Worm (Caenorhabditis elegans) whole organism, young adult: ENCODE measurements around the gene Y38E10A.24.

Experiments
- B0035.1 ChIP-seq: sonication (generic microtip); optimal IDR thresholded peaks from 2 replicates; lab custom pipeline; 2016; ENCODE audit warnings: missing genetic modification characterization, mild to moderate bottlenecking, missing compliant biosample characterization, missing genotype, missing genetic modification reagents
- C06A6.2 ChIP-seq: fragments of 200-800 bp; sonication (Bioruptor generic); conservative IDR thresholded peaks from 2 replicates; pipeline ENCODE4 v1.3.6; 2022; ENCODE audit warnings: missing genetic modification characterization, missing compliant biosample characterization
- D2030.7 ChIP-seq: fragments of 200-800 bp; sonication (Bioruptor generic); IDR thresholded peaks from 2 replicates; pipeline ENCODE4 v1.3.6; 2022; ENCODE audit warnings: missing genetic modification reagents, missing genetic modification characterization, missing compliant biosample characterization
- F55B11.4 ChIP-seq: sonication (generic microtip); optimal IDR thresholded peaks from 2 replicates; lab custom pipeline; 2016; ENCODE audit warnings: missing compliant biosample characterization, missing genetic modification characterization, borderline replicate concordance; ENCODE audit not compliant: insufficient read depth
- F57A8.1 ChIP-seq: fragments of 200-800 bp; sonication (Bioruptor generic); optimal IDR thresholded peaks from 2 replicates; lab custom pipeline; 2018; ENCODE audit warnings: mild to moderate bottlenecking, missing genetic modification characterization, moderate library complexity, missing compliant biosample characterization
- Y56A3A.18 ChIP-seq: fragments of 200-800 bp; sonication (Bioruptor generic); IDR thresholded peaks from 2 replicates; pipeline ENCODE4 v1.3.6; 2022; ENCODE audit warnings: missing genetic modification reagents, missing genetic modification characterization, missing compliant biosample characterization
- aptf-2 ChIP-seq: fragments of 200-800 bp; sonication (Bioruptor generic); conservative IDR thresholded peaks from 2 replicates; pipeline ENCODE4 v1.3.6; 2022; ENCODE audit warnings: missing genetic modification reagents, missing genetic modification characterization, missing compliant biosample characterization
- aptf-3 ChIP-seq: fragments of 200-800 bp; sonication (Bioruptor generic); IDR thresholded peaks from 2 replicates; pipeline ENCODE4 v1.3.6; 2022; ENCODE audit warnings: missing genetic modification characterization, missing compliant biosample characterization
- attf-5 ChIP-seq: fragments of 200-800 bp; sonication (Bioruptor generic); optimal IDR thresholded peaks from 2 replicates; lab custom pipeline; 2018; ENCODE audit warnings: mild to moderate bottlenecking, missing genetic modification characterization, missing compliant biosample characterization
- attf-6 ChIP-seq: fragments of 200-800 bp; sonication (Bioruptor generic); IDR thresholded peaks from 2 replicates; pipeline ENCODE4 v1.3.6; 2022; ENCODE audit warnings: missing genetic modification reagents, missing genetic modification characterization, missing compliant biosample characterization
- bed-1 ChIP-seq: fragments of 200-800 bp; sonication (Bioruptor generic); IDR thresholded peaks from 2 replicates; pipeline ENCODE4 v1.3.6; 2022; ENCODE audit warnings: missing genetic modification reagents, missing genetic modification characterization, missing compliant biosample characterization
- ccch-3 ChIP-seq: fragments of 200-800 bp; sonication (Bioruptor generic); optimal IDR thresholded peaks from 2 replicates; lab custom pipeline; 2018; ENCODE audit warnings: mild to moderate bottlenecking, missing genetic modification characterization, missing compliant biosample characterization
- ceh-100 ChIP-seq: fragments of 200-800 bp; sonication (Bioruptor generic); IDR thresholded peaks from 2 replicates; pipeline ENCODE4 v1.3.6; 2022; ENCODE audit warnings: missing genetic modification reagents, missing genetic modification characterization, missing compliant biosample characterization
- ceh-91 ChIP-seq: fragments of 200-800 bp; sonication (Bioruptor generic); IDR thresholded peaks from 2 replicates; pipeline ENCODE4 v1.3.6; 2022; ENCODE audit warnings: missing genetic modification reagents, missing genetic modification characterization, missing compliant biosample characterization
- chd-7 ChIP-seq: sonication (generic microtip); optimal IDR thresholded peaks from 2 replicates; lab custom pipeline; 2016; ENCODE audit warnings: mild to moderate bottlenecking, missing genetic modification characterization, moderate library complexity, missing compliant biosample characterization
- dox-1 ChIP-seq: fragments of 200-800 bp; sonication (Bioruptor generic); IDR thresholded peaks from 2 replicates; pipeline ENCODE4 v1.3.6; 2022; ENCODE audit warnings: missing genetic modification reagents, missing genetic modification characterization, missing compliant biosample characterization
- efl-1 ChIP-seq: fragments of 150-350 bp; optimal IDR thresholded peaks from 2 replicates; lab custom pipeline; 2014; ENCODE audit warnings: missing biosample characterization, missing genetic modification reagents, missing genetic modification characterization
- egrh-3 ChIP-seq: fragments of 200-800 bp; sonication (Bioruptor generic); IDR thresholded peaks from 2 replicates; pipeline ENCODE4 v1.3.6; 2022; ENCODE audit warnings: missing genetic modification reagents, missing genetic modification characterization, missing compliant biosample characterization
- gei-17 ChIP-seq: fragments of 200-800 bp; sonication (Bioruptor generic); optimal IDR thresholded peaks from 2 replicates; lab custom pipeline; 2018; ENCODE audit warnings: mild to moderate bottlenecking, missing genetic modification characterization, missing compliant biosample characterization
- let-607 ChIP-seq, 2 experiments: fragments of 200-800 bp in 1 of 2; sonication (Bioruptor generic) in 1 of 2; sonication (generic microtip) in 1 of 2; optimal IDR thresholded peaks; 2 replicates each; lab custom pipeline; 2016 to 2018; ENCODE audit warnings: mild to moderate bottlenecking in 2 of 2, missing compliant biosample characterization in 2 of 2, missing genetic modification characterization in 2 of 2, moderate library complexity in 2 of 2, missing genotype in 1 of 2
- lin-26 ChIP-seq: fragments of 200-800 bp; sonication (Bioruptor generic); IDR thresholded peaks from 2 replicates; pipeline ENCODE4 v1.3.6; 2022; ENCODE audit warnings: missing genetic modification reagents, missing genetic modification characterization, missing compliant biosample characterization
- madf-6 ChIP-seq: fragments of 200-800 bp; sonication (Bioruptor generic); IDR thresholded peaks from 2 replicates; pipeline ENCODE4 v1.3.6; 2022; ENCODE audit warnings: missing genetic modification reagents, missing genetic modification characterization, missing compliant biosample characterization
- mcd-1 ChIP-seq: fragments of 200-800 bp; sonication (Bioruptor generic); IDR thresholded peaks from 2 replicates; pipeline ENCODE4 v1.3.6; 2022; ENCODE audit warnings: missing genetic modification reagents, missing genetic modification characterization, missing compliant biosample characterization
- nhr-90 ChIP-seq: sonication (generic microtip); optimal IDR thresholded peaks from 2 replicates; lab custom pipeline; 2016; ENCODE audit warnings: missing genotype, mild to moderate bottlenecking, missing genetic modification characterization, missing compliant biosample characterization
- pbrm-1 ChIP-seq: fragments of 200-800 bp; sonication (Bioruptor generic); IDR thresholded peaks from 2 replicates; pipeline ENCODE4 v1.3.6; 2022; ENCODE audit warnings: missing genetic modification reagents, missing genetic modification characterization, missing compliant biosample characterization
- rpc-1 ChIP-seq, 2 experiments: fragments of 150-350 bp in 1 of 2; sonication (generic microtip) in 1 of 2; optimal IDR thresholded peaks; 2 replicates each; lab custom pipeline; 2014 to 2018; ENCODE audit warnings: missing biosample characterization in 1 of 2, missing genetic modification characterization in 1 of 2, missing genetic modification reagents in 1 of 2, missing genotype in 1 of 2
- sdz-38 ChIP-seq: sonication (generic microtip); optimal IDR thresholded peaks from 2 replicates; lab custom pipeline; 2016; ENCODE audit warnings: missing genotype, missing genetic modification characterization, missing compliant biosample characterization
- snpc-1.1 ChIP-seq: sonication (generic microtip); optimal IDR thresholded peaks from 2 replicates; lab custom pipeline; 2017; ENCODE audit warnings: missing genetic modification characterization, mild to moderate bottlenecking, missing compliant biosample characterization, antibody characterized with exemption, moderate library complexity, missing genotype, missing genetic modification reagents; ENCODE audit not compliant: insufficient read depth
- tbp1 ChIP-seq: fragments of 200-800 bp; sonication (Bioruptor generic); optimal IDR thresholded peaks from 2 replicates; lab custom pipeline; 2018; ENCODE audit warnings: mild to moderate bottlenecking, missing genetic modification characterization, missing compliant biosample characterization
- zfh-2 ChIP-seq: fragments of 200-800 bp; sonication (Bioruptor generic); conservative IDR thresholded peaks from 2 replicates; pipeline ENCODE4 v1.3.6; 2022; ENCODE audit warnings: missing genetic modification reagents, missing genetic modification characterization, missing compliant biosample characterization
- ztf-22 ChIP-seq: fragments of 200-800 bp; sonication (Bioruptor generic); optimal IDR thresholded peaks from 2 replicates; lab custom pipeline; 2018; ENCODE audit warnings: mild to moderate bottlenecking, missing genetic modification characterization, moderate library complexity, missing compliant biosample characterization
- ztf-26 ChIP-seq: sonication (generic microtip); optimal IDR thresholded peaks from 2 replicates; lab custom pipeline; 2017; ENCODE audit warnings: missing genetic modification characterization, missing compliant biosample characterization
- ztf-28 ChIP-seq: fragments of 200-800 bp; sonication (Bioruptor generic); IDR thresholded peaks from 2 replicates; pipeline ENCODE4 v1.3.6; 2022; ENCODE audit warnings: missing genetic modification reagents, missing genetic modification characterization, missing compliant biosample characterization

Gene Y38E10A.24

DNA sequence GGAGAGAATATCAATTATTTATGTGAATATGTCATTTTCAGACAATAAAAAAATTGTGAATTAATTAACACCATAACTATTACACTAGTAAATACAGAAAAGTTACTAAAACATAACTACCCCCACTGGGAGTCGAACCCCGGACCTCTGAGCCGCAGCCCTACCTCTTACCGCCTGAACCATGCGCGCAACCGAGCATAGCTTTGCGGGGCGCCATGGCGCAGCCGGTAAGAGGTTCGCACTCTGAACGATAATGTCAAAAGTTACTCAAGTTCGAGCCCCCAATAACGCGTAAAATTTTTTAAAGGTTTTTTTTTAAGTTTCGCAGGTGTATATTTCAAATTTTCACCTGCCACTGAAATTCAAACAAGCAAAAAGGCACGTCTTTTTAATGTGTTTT lies 12.8 kb upstream of the Y38E10A.24 start:
- 0 out of 2 replicates have a peak, but pooled peaks have one; percentile 23 for TF ChIP-seq mcd-1 (GFP tag; lab: Robert Waterston, UW)
- peak; percentile 61 for TF ChIP-seq zfh-2 (GFP tag; lab: Robert Waterston, UW)
- TF ChIP-seq tbp1 (GFP tag; lab: Kevin White, UChicago): peak; percentile 0
- no peak for TF ChIP-seq attf-5 (GFP tag; lab: Kevin White, UChicago)

ce11 chrII:12668148-12668547 lies 10.7 kb upstream of the Y38E10A.24 start:
- no peak for TF ChIP-seq snpc-1.1 (tag; lab: Kevin White, UChicago)
- no peak for TF ChIP-seq madf-6 (GFP tag; lab: Robert Waterston, UW)
- TF ChIP-seq ccch-3 (GFP tag; lab: Kevin White, UChicago): no peak
- peak; percentile 90 for TF ChIP-seq ztf-28 (GFP tag; lab: Robert Waterston, UW)
- TF ChIP-seq zfh-2 (GFP tag; lab: Robert Waterston, UW): 0 out of 2 replicates have a peak, but pooled peaks have one; percentile 33
- peak; percentile 41; the same call in 1 of the 2 replicates for TF ChIP-seq pbrm-1 (GFP tag; lab: Robert Waterston, UW)
- peak; percentile 51; the same call in 1 of the 2 replicates for TF ChIP-seq egrh-3 (GFP tag; lab: Robert Waterston, UW)
- no peak for TF ChIP-seq F55B11.4
- TF ChIP-seq mcd-1 (GFP tag; lab: Robert Waterston, UW): peak; percentile 45
- TF ChIP-seq rpc-1 (optimal IDR thresholded peaks at IDR 0.05; lab: Kevin White, UChicago): no peak
- TF ChIP-seq rpc-1 (tag; optimal IDR thresholded peaks at IDR 0.05; lab: Kevin White, UChicago): peak; percentile 54
- TF ChIP-seq tbp1 (GFP tag; lab: Kevin White, UChicago): peak; percentile 77
- peak; percentile 63 for TF ChIP-seq D2030.7 (GFP tag; lab: Robert Waterston, UW)
- no peak for TF ChIP-seq B0035.1 (tag; lab: Kevin White, UChicago)
- no peak for TF ChIP-seq Y56A3A.18 (GFP tag; lab: Robert Waterston, UW)

DNA sequence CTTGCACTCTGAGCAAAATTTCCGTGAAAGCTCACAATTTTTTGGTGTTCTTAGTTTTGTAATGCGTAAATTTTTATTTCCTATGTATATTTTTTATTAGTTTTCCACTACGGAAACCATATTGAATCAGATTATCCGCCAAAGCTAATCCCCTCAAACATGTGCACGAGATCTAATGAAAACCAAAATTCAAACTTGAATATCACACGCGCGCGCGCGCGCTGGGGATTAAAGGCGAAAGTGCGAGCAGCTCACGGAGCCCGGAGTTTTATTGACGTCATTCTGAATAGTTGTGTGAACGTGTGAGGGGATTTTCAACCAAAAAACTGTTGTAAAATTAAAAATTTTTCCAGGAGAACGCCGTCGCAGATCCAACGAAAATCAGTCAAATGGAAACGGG lies 10.0 kb upstream of the Y38E10A.24 start:
- peak; percentile 72 for TF ChIP-seq zfh-2 (GFP tag; lab: Robert Waterston, UW)
- peak; percentile 54; the same call in 1 of the 2 replicates for TF ChIP-seq lin-26 (GFP tag; lab: Robert Waterston, UW)
- no peak for TF ChIP-seq aptf-3 (GFP tag; lab: Robert Waterston, UW)
- TF ChIP-seq, all 124 proteins: peak for 2

DNA sequence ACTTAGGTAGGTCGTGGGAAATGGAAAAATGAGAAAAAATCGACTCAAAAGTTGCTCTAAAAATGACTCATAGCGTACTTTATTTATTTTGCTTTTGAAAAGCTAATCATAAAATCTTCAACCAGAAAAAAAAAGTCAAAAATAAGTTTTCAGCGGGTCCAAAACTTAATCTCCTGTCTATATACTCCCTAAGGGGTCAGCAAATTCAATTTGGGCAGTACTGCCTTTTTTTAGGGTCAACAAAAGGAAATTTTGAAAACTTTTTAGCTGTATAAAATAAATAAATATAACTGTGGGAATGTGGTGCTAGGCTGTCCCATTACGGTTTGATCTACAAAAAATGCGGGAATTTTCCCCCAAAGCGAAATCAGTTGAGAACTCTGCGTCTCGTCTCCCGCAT lies 9.5 kb upstream of the Y38E10A.24 start:
- TF ChIP-seq bed-1 (GFP tag; lab: Robert Waterston, UW): no peak
- no peak for TF ChIP-seq chd-7 (tag; lab: Kevin White, UChicago)
- no peak for TF ChIP-seq ceh-100 (GFP tag; lab: Robert Waterston, UW)

- TF ChIP-seq dox-1 (GFP tag; lab: Robert Waterston, UW): peak; percentile 26; the same call in 1 of the 2 replicates
- no peak for TF ChIP-seq F57A8.1 (GFP tag; lab: Kevin White, UChicago)
- no peak for TF ChIP-seq efl-1 (GFP tag; lab: Kevin White, UChicago)
- TF ChIP-seq snpc-1.1 (tag; lab: Kevin White, UChicago): no peak
- TF ChIP-seq let-607 (tag; optimal IDR thresholded peaks at IDR 0.05; lab: Kevin White, UChicago): no peak
- no peak for TF ChIP-seq nhr-90 (tag; lab: Kevin White, UChicago)
- no peak for TF ChIP-seq sdz-38 (tag; lab: Kevin White, UChicago)
- peak; percentile 60 for TF ChIP-seq zfh-2 (GFP tag; lab: Robert Waterston, UW)
- TF ChIP-seq attf-6 (GFP tag; lab: Robert Waterston, UW): no peak
- no peak for TF ChIP-seq chd-7 (tag; lab: Kevin White, UChicago)
- no peak for TF ChIP-seq aptf-2
- TF ChIP-seq madf-6 (GFP tag; lab: Robert Waterston, UW): peak; percentile 9; the same call in 1 of the 2 replicates
- TF ChIP-seq B0035.1 (tag; lab: Kevin White, UChicago): no peak
- TF ChIP-seq ztf-26: no peak
- no peak; the same call in 1 of the 2 replicates for TF ChIP-seq egrh-3 (GFP tag; lab: Robert Waterston, UW)
- no peak for TF ChIP-seq C06A6.2
- TF ChIP-seq ceh-100 (GFP tag; lab: Robert Waterston, UW): no peak
- no peak for TF ChIP-seq ztf-22 (GFP tag; lab: Kevin White, UChicago)
- TF ChIP-seq ceh-91 (GFP tag; lab: Robert Waterston, UW): no peak
- no peak for TF ChIP-seq gei-17 (GFP tag; lab: Kevin White, UChicago)
Observed at ce11 chrII:12669882-12670281, 9.0 kb upstream of the Y38E10A.24 start.
